Worm (Caenorhabditis elegans): ENCODE measurements around the gene serp-1.1.

The serp-1.1 gene

DNA sequence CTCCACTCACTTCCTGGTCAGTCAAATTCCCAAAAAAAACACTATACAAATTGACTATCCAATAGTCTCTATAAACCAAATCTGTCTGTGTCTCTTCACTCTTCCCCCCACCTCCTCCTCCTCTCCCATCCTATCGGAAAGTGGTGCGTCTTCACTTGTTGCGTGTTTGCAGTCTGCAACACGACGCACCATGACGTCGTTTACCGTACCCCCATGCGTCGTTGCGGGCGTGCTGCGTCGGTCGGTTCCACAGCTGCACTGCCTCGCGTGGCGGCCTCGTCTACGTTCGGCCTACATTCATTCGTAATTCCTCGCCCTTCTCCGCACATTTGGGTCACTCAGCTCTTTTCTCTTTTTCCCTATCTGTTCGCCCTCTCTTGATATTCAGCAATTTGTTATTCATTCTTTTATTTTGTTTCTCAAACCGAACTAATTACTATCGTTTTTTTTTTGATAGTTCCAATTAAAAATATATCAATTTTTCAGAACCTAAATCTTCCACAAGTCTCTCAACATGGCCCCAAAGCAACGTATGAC, at the start of gene serp-1.1:
Gene serp-1.1, plus strand, starts transcription at position 487 of the 537 bp plus-strand sequence.
- TF ChIP-seq lim-7 (GFP tag; IDR thresholded peaks at IDR 0.05) = peak; percentile 77
- TF ChIP-seq jun-1 (tag; optimal IDR thresholded peaks at IDR 0.05) = peak; percentile 95
- TF ChIP-seq Y105C5A.15 (GFP tag; IDR thresholded peaks at IDR 0.05) = 0 out of 2 replicates have a peak, but pooled peaks have one; percentile 55
- peak; percentile 42 for TF ChIP-seq snpc-4 (tag; optimal IDR thresholded peaks at IDR 0.05)
- TF ChIP-seq nhr-6 (tag; optimal IDR thresholded peaks at IDR 0.05) = peak; percentile 97
- peak; percentile 91 for TF ChIP-seq pqm-1 (tag; optimal IDR thresholded peaks at IDR 0.05)
- 0 out of 2 replicates have a peak, but pooled peaks have one; percentile 51 for TF ChIP-seq ZK337.2 (GFP tag; IDR thresholded peaks at IDR 0.05)
- TF ChIP-seq ztf-11 (tag; optimal IDR thresholded peaks at IDR 0.05) = no peak
- TF ChIP-seq aha-1 (tag) = peak; percentile 100
- peak; percentile 80 to 97 for TF ChIP-seq hif-1 (tag; optimal IDR thresholded peaks at IDR 0.05)
- peak; percentile 92 for TF ChIP-seq F10B5.3 (tag; optimal IDR thresholded peaks at IDR 0.05)
- peak; percentile 93 for TF ChIP-seq gei-8 (GFP tag; optimal IDR thresholded peaks at IDR 0.05)
- peak; percentile 98 for TF ChIP-seq nhr-25 (tag; optimal IDR thresholded peaks at IDR 0.05; ENCODE audit: borderline replicate concordance, insufficient read depth)
- peak; percentile 85 for TF ChIP-seq egl-27 (tag; optimal IDR thresholded peaks at IDR 0.05)
- peak; percentile 100 for TF ChIP-seq hlh-11 (tag; optimal IDR thresholded peaks at IDR 0.05)
- no peak for TF ChIP-seq aly-2 (tag; optimal IDR thresholded peaks at IDR 0.05)
- no peak for TF ChIP-seq F49E8.2 (tag; optimal IDR thresholded peaks at IDR 0.05; ENCODE audit: borderline replicate concordance)
- TF ChIP-seq dmd-9 (GFP tag; IDR thresholded peaks at IDR 0.05) = peak; percentile 92
- TF ChIP-seq zip-11 (GFP tag; IDR thresholded peaks at IDR 0.05) = no peak
- TF ChIP-seq zag-1 (tag; optimal IDR thresholded peaks at IDR 0.05) = peak; percentile 62
- no peak for TF ChIP-seq daf-19 (GFP tag; conservative IDR thresholded peaks at IDR 0.05)
- TF ChIP-seq ZK546.5 (tag; optimal IDR thresholded peaks at IDR 0.05) = peak in 1 of 2 experiments; percentile 73
- TF ChIP-seq zip-2 (tag; optimal IDR thresholded peaks at IDR 0.05) = peak; percentile 85
- peak; percentile 97 for TF ChIP-seq spr-1 (tag; optimal IDR thresholded peaks at IDR 0.05)
- no peak for TF ChIP-seq F26F4.8 (GFP tag; conservative IDR thresholded peaks at IDR 0.05)
- peak; percentile 47 for TF ChIP-seq nhr-76 (tag; optimal IDR thresholded peaks at IDR 0.05)
- TF ChIP-seq nhr-28 (tag; optimal IDR thresholded peaks at IDR 0.05) = peak; percentile 98
- TF ChIP-seq unc-130 (GFP tag; optimal IDR thresholded peaks at IDR 0.05) = no peak
- TF ChIP-seq cey-2 (tag; optimal IDR thresholded peaks at IDR 0.05; ENCODE audit: borderline replicate concordance, insufficient read depth) = no peak
- TF ChIP-seq dve-1 (tag; optimal IDR thresholded peaks at IDR 0.05; ENCODE audit: insufficient read depth) = peak; percentile 100
- peak; percentile 90; the same call in 1 of the 2 replicates for TF ChIP-seq daf-8 (GFP tag; IDR thresholded peaks at IDR 0.05)
- 0 out of 2 replicates have a peak, but pooled peaks have one; percentile 11 for TF ChIP-seq F44E2.7 (GFP tag; IDR thresholded peaks at IDR 0.05)
- peak; percentile 99 for TF ChIP-seq pha-4 (GFP tag; IDR thresholded peaks at IDR 0.05)
- TF ChIP-seq pha-4 (tag; optimal IDR thresholded peaks at IDR 0.05) = peak; percentile 51
- peak; percentile 94 for TF ChIP-seq ztf-7 (tag; optimal IDR thresholded peaks at IDR 0.05)
- peak; percentile 20 for TF ChIP-seq sdz-12 (GFP tag; optimal IDR thresholded peaks at IDR 0.05)
- TF ChIP-seq mep-1 (tag; optimal IDR thresholded peaks at IDR 0.05) = peak; percentile 99
- peak; percentile 98 for TF ChIP-seq egl-43 (GFP tag; IDR thresholded peaks at IDR 0.05)
- TF ChIP-seq nhr-237 (tag; optimal IDR thresholded peaks at IDR 0.05) = peak; percentile 76
- TF ChIP-seq mdl-1 (tag; optimal IDR thresholded peaks at IDR 0.05) = peak; percentile 93 to 99
- TF ChIP-seq dpl-1 (GFP tag; optimal IDR thresholded peaks at IDR 0.05) = peak; percentile 85
- no peak for TF ChIP-seq skn-1 (tag; optimal IDR thresholded peaks at IDR 0.05)
- peak; percentile 42 for TF ChIP-seq unc-39 (tag; optimal IDR thresholded peaks at IDR 0.05)
- no peak for TF ChIP-seq tag-97 (GFP tag; IDR thresholded peaks at IDR 0.05)
- peak; percentile 99 for TF ChIP-seq nhr-41 (GFP tag; IDR thresholded peaks at IDR 0.05)
- TF ChIP-seq fos-1 (tag; optimal IDR thresholded peaks at IDR 0.05) = peak; percentile 90
- TF ChIP-seq ctbp-1 (GFP tag; IDR thresholded peaks at IDR 0.05) = peak; percentile 98
- peak; percentile 98 for TF ChIP-seq nhr-42 (GFP tag; IDR thresholded peaks at IDR 0.05)
- peak; percentile 100 for TF ChIP-seq dmd-6 (GFP tag; IDR thresholded peaks at IDR 0.05)
- peak; percentile 93 for TF ChIP-seq lin-38 (GFP tag; IDR thresholded peaks at IDR 0.05)
- peak; percentile 64 for TF ChIP-seq lin-15B (tag; optimal IDR thresholded peaks at IDR 0.05)

Data from whole organism, L4 larva.